Fruit fly (Drosophila melanogaster): ENCODE data around the gene CG18764.

Gene CG18764

dm6 chr3R:11628416-11629041 lies 1.8 kb downstream of the CG18764 start, which contains the start of gene CG14712 (continued):
- TF ChIP-seq Hr51 (GFP tag; optimal IDR thresholded peaks at IDR 0.05) (peak in 1 of 2 experiments; percentile 36), zf30C (GFP tag; optimal IDR thresholded peaks at IDR 0.05) (no peak), disco-r (GFP tag; optimal IDR thresholded peaks at IDR 0.05) (no peak), row (GFP tag; IDR thresholded peaks at IDR 0.05) (peak; percentile 51; the same call in 2 of the 3 replicates), stc (GFP tag; IDR thresholded peaks at IDR 0.05) (no peak), E2f2 (GFP tag; IDR thresholded peaks at IDR 0.05) (peak; percentile 96), CG6272 (GFP tag; IDR thresholded peaks at IDR 0.05) (no peak), CG1529 (GFP tag; optimal IDR thresholded peaks at IDR 0.05) (no peak), chif (GFP tag; optimal IDR thresholded peaks at IDR 0.05) (no peak), CkIIα-i1 (GFP tag; IDR thresholded peaks at IDR 0.05) (no peak), CG10565 (GFP tag; optimal IDR thresholded peaks at IDR 0.05) (no peak), salm (tag; optimal IDR thresholded peaks at IDR 0.05) (no peak), CG17359 (tag; optimal IDR thresholded peaks at IDR 0.05) (no peak), CG13894 (tag; optimal IDR thresholded peaks at IDR 0.05) (no peak), CG9797 (GFP tag; optimal IDR thresholded peaks at IDR 0.05) (peak; percentile 73), Sry-δ (GFP tag; optimal IDR thresholded peaks at IDR 0.05) (peak; percentile 68), Mad (GFP tag; optimal IDR thresholded peaks at IDR 0.05) (peak; percentile 35), CG12942 (GFP tag; optimal IDR thresholded peaks at IDR 0.05) (no peak), Rx (GFP tag; IDR thresholded peaks at IDR 0.05) (no peak), Stat92E (GFP tag; optimal IDR thresholded peaks at IDR 0.05) (peak in 1 of 3 experiments; percentile 88), pfk (GFP tag; optimal IDR thresholded peaks at IDR 0.05) (no peak), CG14965 (GFP tag; optimal IDR thresholded peaks at IDR 0.05; ENCODE audit: borderline replicate concordance) (no peak), Gsc (GFP tag; IDR thresholded peaks at IDR 0.05) (no peak), sr (GFP tag; IDR thresholded peaks at IDR 0.05) (no peak), unc-4 (GFP tag; IDR thresholded peaks at IDR 0.05; ENCODE audit: partially characterized antibody) (peak; percentile 70), CG15479 (GFP tag; optimal IDR thresholded peaks at IDR 0.05) (no peak), her (GFP tag; optimal IDR thresholded peaks at IDR 0.05) (no peak)

DNA sequence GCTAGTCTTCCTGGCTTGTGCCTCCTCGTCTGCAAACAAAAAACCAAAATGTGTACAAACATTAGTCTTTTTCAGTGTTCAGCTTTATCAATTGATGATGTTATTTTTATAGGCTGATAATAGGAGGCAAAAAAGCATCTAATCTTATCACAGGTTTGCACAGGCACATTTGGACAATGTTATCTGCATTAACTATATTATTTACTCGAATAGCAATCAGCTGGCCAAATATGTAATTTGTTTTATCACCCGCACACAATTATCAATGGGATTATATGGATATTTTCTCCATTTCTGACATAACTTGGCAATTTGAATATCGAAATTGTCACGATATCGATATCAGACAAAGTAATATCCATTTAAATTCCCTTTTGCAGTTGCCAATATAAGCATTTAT lies 10.9 kb downstream of the CG18764 start:
- TF ChIP-seq run (tag; optimal IDR thresholded peaks at IDR 0.05): no peak
- no peak for TF ChIP-seq CG11456 (GFP tag; IDR thresholded peaks at IDR 0.05)
- peak; percentile 66 for TF ChIP-seq CG34376 (GFP tag; optimal IDR thresholded peaks at IDR 0.05)
- TF ChIP-seq HHEX (GFP tag; optimal IDR thresholded peaks at IDR 0.05): peak; percentile 12
- TF ChIP-seq CG2712 (tag; optimal IDR thresholded peaks at IDR 0.05): no peak
- TF ChIP-seq sug (tag; optimal IDR thresholded peaks at IDR 0.05): peak; percentile 7
- TF ChIP-seq usp (GFP tag; optimal IDR thresholded peaks at IDR 0.05): no peak
- TF ChIP-seq exex (tag; optimal IDR thresholded peaks at IDR 0.05): peak; percentile 94
- peak; percentile 35; the same call in 1 of the 2 replicates for TF ChIP-seq GATAe (GFP tag; conservative IDR thresholded peaks at IDR 0.05)
- TF ChIP-seq CG7556 (GFP tag; optimal IDR thresholded peaks at IDR 0.05): no peak

- no peak for TF ChIP-seq CG6854 (GFP tag; optimal IDR thresholded peaks at IDR 0.05)
- no peak for TF ChIP-seq CG14667 (GFP tag; IDR thresholded peaks at IDR 0.05)
- no peak for TF ChIP-seq Blimp-1 (GFP tag; optimal IDR thresholded peaks at IDR 0.05)
- no peak for TF ChIP-seq Atf3 (GFP tag; optimal IDR thresholded peaks at IDR 0.05)
- TF ChIP-seq exex (tag; optimal IDR thresholded peaks at IDR 0.05): peak; percentile 8
- no peak for TF ChIP-seq Elba2 (GFP tag; optimal IDR thresholded peaks at IDR 0.05)
- TF ChIP-seq Dp (GFP tag; optimal IDR thresholded peaks at IDR 0.05): no peak
- TF ChIP-seq lab (GFP tag; optimal IDR thresholded peaks at IDR 0.05): peak; percentile 25
- peak; percentile 38; the same call in 1 of the 2 replicates for TF ChIP-seq CG9932 (GFP tag; IDR thresholded peaks at IDR 0.05)
- peak; percentile 35 for TF ChIP-seq CG2678 (tag; optimal IDR thresholded peaks at IDR 0.05)
- no peak for TF ChIP-seq CG15696 (tag; optimal IDR thresholded peaks at IDR 0.05)
- 0 out of 2 replicates have a peak, but pooled peaks have one; percentile 19 for TF ChIP-seq Atf6 (GFP tag; IDR thresholded peaks at IDR 0.05)
Measured at dm6 chr3R:11639946-11640588, 13.4 kb downstream of the CG18764 start.
